Worm (Caenorhabditis elegans) whole organism, L4 larva: ENCODE measurements around the gene rps-18.

Experiments used
- D1046.2 ChIP-seq: fragments of 200-800 bp; sonication (Bioruptor generic); IDR thresholded peaks from 2 replicates; pipeline ENCODE4 v1.3.6; 2022; ENCODE audit warnings: missing genetic modification characterization, missing compliant biosample characterization
- F37D6.2 ChIP-seq: sonication (generic microtip); optimal IDR thresholded peaks from 2 replicates; lab custom pipeline; 2016; ENCODE audit warnings: mild to moderate bottlenecking, missing genetic modification characterization, missing compliant biosample characterization
- F44E2.7 ChIP-seq: fragments of 200-800 bp; sonication (Bioruptor generic); IDR thresholded peaks from 2 replicates; pipeline ENCODE4 v2.1.2; 2022; ENCODE audit warnings: missing genetic modification characterization, missing compliant biosample characterization
- R02D3.7 ChIP-seq: fragments of 150-350 bp; sonication (generic microtip); optimal IDR thresholded peaks from 3 replicates; lab custom pipeline; 2014; ENCODE audit warnings: missing biosample characterization, missing genetic modification characterization
- T26A8.4 ChIP-seq: fragments of 200-800 bp; sonication (Bioruptor generic); IDR thresholded peaks from 2 replicates; pipeline ENCODE4 v1.3.6; 2022; ENCODE audit warnings: missing genetic modification characterization, missing compliant biosample characterization
- Y48G9A.11 ChIP-seq: fragments of 200-800 bp; sonication (Bioruptor generic); IDR thresholded peaks from 2 replicates; pipeline ENCODE4 v1.3.6; 2022; ENCODE audit warnings: missing genetic modification reagents, missing genetic modification characterization, missing compliant biosample characterization
- aha-1 ChIP-seq: fragments of 150-350 bp; peaks from one replicate; lab custom pipeline; 2014; ENCODE audit warnings: missing biosample characterization, missing genetic modification characterization
- aly-2 ChIP-seq: sonication (generic microtip); optimal IDR thresholded peaks from 2 replicates; lab custom pipeline; 2018; ENCODE audit warnings: missing biosample characterization, missing genetic modification characterization
- ama-1 ChIP-seq: fragments of 150-350 bp; optimal IDR thresholded peaks from 2 replicates; lab custom pipeline; 2014; ENCODE audit warnings: inconsistent platforms, mixed read lengths
- ceh-20 ChIP-seq: fragments of 200-800 bp; sonication (Bioruptor generic); IDR thresholded peaks from 2 replicates; pipeline ENCODE4 v1.3.6; 2022; ENCODE audit warnings: missing genetic modification reagents, missing genetic modification characterization, missing compliant biosample characterization
- ceh-44 ChIP-seq: fragments of 200-800 bp; sonication (Bioruptor generic); IDR thresholded peaks from 2 replicates; pipeline ENCODE4 v1.3.6; 2022; ENCODE audit warnings: missing genetic modification reagents, missing genetic modification characterization, missing compliant biosample characterization
- cey-2 ChIP-seq: sonication (generic microtip); optimal IDR thresholded peaks from 3 replicates; lab custom pipeline; 2017; ENCODE audit warnings: missing genetic modification characterization, mild to moderate bottlenecking, missing compliant biosample characterization, antibody characterized with exemption, borderline replicate concordance; ENCODE audit not compliant: insufficient read depth
- ctbp-1 ChIP-seq: fragments of 200-800 bp; sonication (Bioruptor generic); IDR thresholded peaks from 2 replicates; pipeline ENCODE4 v1.3.6; 2022; ENCODE audit warnings: missing genetic modification reagents, missing genetic modification characterization, missing compliant biosample characterization
- daf-16 ChIP-seq, 3 experiments: sonication (generic microtip); optimal IDR thresholded peaks; 2 replicates each; lab custom pipeline; 2016 to 2017; ENCODE audit warnings: missing genetic modification characterization in 3 of 3, missing genetic modification reagents in 3 of 3, mild to moderate bottlenecking in 2 of 3, missing compliant biosample characterization in 2 of 3, missing biosample characterization in 1 of 3, moderate library complexity in 1 of 3
- daf-8 ChIP-seq: fragments of 200-800 bp; sonication (Bioruptor generic); IDR thresholded peaks from 2 replicates; pipeline ENCODE4 v1.3.6; 2022; ENCODE audit warnings: missing genetic modification characterization, missing compliant biosample characterization
- dmd-9 ChIP-seq: fragments of 200-800 bp; sonication (Bioruptor generic); IDR thresholded peaks from 2 replicates; pipeline ENCODE4 v1.3.6; 2022; ENCODE audit warnings: missing genetic modification reagents, missing genetic modification characterization, missing compliant biosample characterization
- dpl-1 ChIP-seq: fragments of 150-350 bp; optimal IDR thresholded peaks from 2 replicates; lab custom pipeline; 2014; ENCODE audit warnings: missing biosample characterization, missing genetic modification reagents, missing genetic modification characterization
- dve-1 ChIP-seq: sonication (generic microtip); optimal IDR thresholded peaks from 2 replicates; lab custom pipeline; 2017; ENCODE audit warnings: antibody characterized with exemption, mild to moderate bottlenecking, missing genetic modification characterization, missing compliant biosample characterization; ENCODE audit not compliant: insufficient read depth
- egl-43 ChIP-seq: fragments of 200-800 bp; sonication (Bioruptor generic); IDR thresholded peaks from 2 replicates; pipeline ENCODE4 v1.3.6; 2022; ENCODE audit warnings: missing genetic modification reagents, missing genetic modification characterization, missing compliant biosample characterization
- fkh-10 ChIP-seq: fragments of 150-350 bp; optimal IDR thresholded peaks from 2 replicates; lab custom pipeline; 2014; ENCODE audit warnings: missing biosample characterization, missing genetic modification reagents, missing genetic modification characterization
- fos-1 ChIP-seq: fragments of 150-350 bp; optimal IDR thresholded peaks from 2 replicates; lab custom pipeline; 2014; ENCODE audit warnings: missing biosample characterization, missing genetic modification characterization
- lim-7 ChIP-seq: fragments of 200-800 bp; sonication (Bioruptor generic); IDR thresholded peaks from 2 replicates; pipeline ENCODE4 v1.3.6; 2022; ENCODE audit warnings: missing genetic modification characterization, missing compliant biosample characterization
- lin-13 ChIP-seq: fragments of 150-350 bp; optimal IDR thresholded peaks from 2 replicates; lab custom pipeline; 2014; ENCODE audit warnings: missing biosample characterization, missing genetic modification reagents, missing genetic modification characterization
- lin-29 ChIP-seq: fragments of 200-800 bp; sonication (Bioruptor generic); IDR thresholded peaks from 2 replicates; pipeline ENCODE4 v1.3.6; 2022; ENCODE audit warnings: missing genetic modification reagents, missing genetic modification characterization, missing compliant biosample characterization
- lin-38 ChIP-seq: fragments of 200-800 bp; sonication (Bioruptor generic); IDR thresholded peaks from 2 replicates; pipeline ENCODE4 v1.3.6; 2022; ENCODE audit warnings: missing genetic modification reagents, missing genetic modification characterization, missing compliant biosample characterization
- lir-3 ChIP-seq: sonication (generic microtip); optimal IDR thresholded peaks from 2 replicates; lab custom pipeline; 2016; ENCODE audit warnings: mild to moderate bottlenecking, missing genetic modification characterization, missing compliant biosample characterization
- lsy-2 ChIP-seq, 2 experiments: fragments of 150-350 bp in 1 of 2; sonication (generic microtip) in 1 of 2; optimal IDR thresholded peaks; 2 replicates each; lab custom pipeline; 2014 to 2017; ENCODE audit warnings: missing biosample characterization in 2 of 2, missing genetic modification characterization in 2 of 2
- madf-5 ChIP-seq, 2 experiments: fragments of 200-800 bp; sonication (Bioruptor generic); IDR thresholded peaks; 2 replicates each; pipeline ENCODE4 v1.3.6; 2022; ENCODE audit warnings: missing compliant biosample characterization in 2 of 2, missing genetic modification characterization in 2 of 2
- madf-9 ChIP-seq: fragments of 200-800 bp; sonication (Bioruptor generic); conservative IDR thresholded peaks from 2 replicates; pipeline ENCODE4 v1.3.6; 2022; ENCODE audit warnings: missing genetic modification reagents, missing genetic modification characterization, missing compliant biosample characterization
- mdl-1 ChIP-seq, 2 experiments: fragments of 150-350 bp in 1 of 2; sonication (generic microtip) in 1 of 2; optimal IDR thresholded peaks; 2 replicates each; lab custom pipeline; 2014 to 2017; ENCODE audit warnings: missing biosample characterization in 2 of 2, missing genetic modification characterization in 2 of 2
- mdt-29 ChIP-seq: fragments of 200-800 bp; sonication (Bioruptor generic); IDR thresholded peaks from 2 replicates; pipeline ENCODE4 v1.3.6; 2022; ENCODE audit warnings: missing genetic modification reagents, missing genetic modification characterization, missing compliant biosample characterization
- mep-1 ChIP-seq: fragments of 150-350 bp; sonication (generic microtip); optimal IDR thresholded peaks from 3 replicates; lab custom pipeline; 2014; ENCODE audit warnings: missing biosample characterization, missing genetic modification characterization
- mes-2 ChIP-seq: sonication (generic microtip); optimal IDR thresholded peaks from 2 replicates; lab custom pipeline; 2016; ENCODE audit warnings: missing genotype, mild to moderate bottlenecking, missing genetic modification characterization, missing compliant biosample characterization; ENCODE audit not compliant: poor library complexity, severe bottlenecking
- mxl-3 ChIP-seq: fragments of 200-800 bp; sonication (Bioruptor generic); optimal IDR thresholded peaks from 2 replicates; lab custom pipeline; 2018; ENCODE audit warnings: mild to moderate bottlenecking, missing genetic modification characterization, missing compliant biosample characterization
- nhr-6 ChIP-seq: fragments of 150-350 bp; optimal IDR thresholded peaks from 2 replicates; lab custom pipeline; 2014; ENCODE audit warnings: missing biosample characterization, missing genetic modification characterization
- set-16 ChIP-seq: fragments of 200-800 bp; sonication (Bioruptor generic); IDR thresholded peaks from 2 replicates; pipeline ENCODE4 v1.3.6; 2022; ENCODE audit warnings: missing genetic modification reagents, missing genetic modification characterization, missing compliant biosample characterization
- snpc-4 ChIP-seq: fragments of 150-350 bp; optimal IDR thresholded peaks from 2 replicates; lab custom pipeline; 2014; ENCODE audit warnings: missing biosample characterization, missing genetic modification characterization
- tra-1 ChIP-seq: fragments of 200-800 bp; sonication (Bioruptor generic); IDR thresholded peaks from 2 replicates; pipeline ENCODE4 v1.3.6; 2022; ENCODE audit warnings: missing genetic modification reagents, missing genetic modification characterization, missing compliant biosample characterization
- unc-130 ChIP-seq: sonication (generic microtip); optimal IDR thresholded peaks from 2 replicates; lab custom pipeline; 2016; ENCODE audit warnings: missing genetic modification reagents, missing genetic modification characterization, missing compliant biosample characterization
- vab-7 ChIP-seq: fragments of 200-800 bp; sonication (Bioruptor generic); IDR thresholded peaks from 2 replicates; pipeline ENCODE4 v1.3.6; 2022; ENCODE audit warnings: missing genetic modification reagents, missing genetic modification characterization, missing compliant biosample characterization
- zfp-2 ChIP-seq: sonication (generic microtip); optimal IDR thresholded peaks from 2 replicates; lab custom pipeline; 2016; ENCODE audit warnings: mild to moderate bottlenecking, missing genetic modification characterization, missing compliant biosample characterization
- zfp-3 ChIP-seq: fragments of 200-800 bp; sonication (Bioruptor generic); conservative IDR thresholded peaks from 2 replicates; pipeline ENCODE4 v1.3.6; 2022; ENCODE audit warnings: missing genetic modification reagents, missing genetic modification characterization, missing compliant biosample characterization
- zip-11 ChIP-seq: fragments of 200-800 bp; sonication (Bioruptor generic); IDR thresholded peaks from 2 replicates; pipeline ENCODE4 v1.3.6; 2022; ENCODE audit warnings: missing genetic modification characterization, missing compliant biosample characterization
- ztf-11 ChIP-seq: fragments of 150-350 bp; optimal IDR thresholded peaks from 2 replicates; lab custom pipeline; 2014; ENCODE audit warnings: missing biosample characterization, missing genetic modification characterization

The rps-18 gene

ce11 chrIV:14793900-14794624 lies 31.4 kb upstream of the rps-18 start (continued):
- TF ChIP-seq tra-1 (GFP tag; lab: Robert Waterston, UW) (no peak), ctbp-1 (GFP tag; lab: Robert Waterston, UW) (0 out of 2 replicates have a peak, but pooled peaks have one; percentile 46), mdl-1 (tag; optimal IDR thresholded peaks at IDR 0.05; lab: Kevin White, UChicago) (peak; percentile 61 to 88), snpc-4 (no peak)
- TF ChIP-seq, all 104 proteins: peak for 38

- TF ChIP-seq mes-2 (tag; lab: Kevin White, UChicago) (peak; percentile 28), lin-38 (peak; percentile 23; the same call in 1 of the 2 replicates), ama-1 (lab: Kevin White, UChicago) (peak; percentile 29), T26A8.4 (0 out of 2 replicates have a peak, but pooled peaks have one; percentile 22), dve-1 (tag; lab: Kevin White, UChicago) (peak; percentile 13), F37D6.2 (tag; lab: Kevin White, UChicago) (no peak), zfp-3 (GFP tag; lab: Robert Waterston, UW) (0 out of 2 replicates have a peak, but pooled peaks have one; percentile 12), ceh-20 (GFP tag; lab: Robert Waterston, UW) (no peak), lim-7 (GFP tag; lab: Robert Waterston, UW) (0 out of 2 replicates have a peak, but pooled peaks have one; percentile 25), aha-1 (peak; percentile 85), lsy-2 (tag; optimal IDR thresholded peaks at IDR 0.05; lab: Kevin White, UChicago) (peak in 1 of 2 experiments; percentile 12), ceh-44 (GFP tag; lab: Robert Waterston, UW) (no peak)
Measured at ce11 chrIV:14795918-14796488, 29.5 kb upstream of the rps-18 start, which contains the start of gene coq-3. Gene coq-3 (minus strand): TSS chrIV:14796324.

DNA sequence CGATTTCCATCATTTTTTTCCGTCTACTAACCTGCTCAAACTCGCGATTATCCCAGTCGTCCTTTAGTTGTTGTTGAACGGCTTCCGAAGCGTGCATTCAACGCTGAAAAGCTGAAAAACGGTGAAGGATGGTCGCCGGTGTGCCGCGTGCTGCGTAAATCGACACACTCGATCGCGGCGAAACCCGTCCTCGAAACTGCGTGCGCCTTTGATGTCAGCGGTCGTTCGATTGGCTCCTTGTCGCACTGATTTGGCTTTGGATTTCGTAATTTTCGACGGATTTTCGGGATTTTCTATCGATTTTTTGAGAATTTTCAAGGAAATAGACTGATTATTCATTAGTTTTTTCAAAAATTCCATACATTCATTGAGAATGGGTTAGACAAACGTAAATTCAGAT lies 28.1 kb upstream of the rps-18 start, which contains the start of the genes Y57G11C.1147 and nuo-3:
Gene Y57G11C.1147, minus strand, starts transcription at position 161 of the 400 bp plus-strand sequence.
Gene nuo-3, minus strand, starts transcription at position 191 of the 400 bp plus-strand sequence.
- TF ChIP-seq mep-1 (tag; lab: Kevin White, UChicago): no peak
- TF ChIP-seq mdl-1 (tag; optimal IDR thresholded peaks at IDR 0.05; lab: Kevin White, UChicago): no peak
- peak in 1 of 2 experiments; percentile 8 for TF ChIP-seq lsy-2 (tag; optimal IDR thresholded peaks at IDR 0.05; lab: Kevin White, UChicago)
- TF ChIP-seq ceh-20 (GFP tag; lab: Robert Waterston, UW): no peak
- no peak for TF ChIP-seq vab-7 (GFP tag; lab: Robert Waterston, UW)
- peak; percentile 23 for TF ChIP-seq mxl-3 (GFP tag; lab: Kevin White, UChicago)
- no peak for TF ChIP-seq aly-2 (tag; lab: Kevin White, UChicago)
- no peak for TF ChIP-seq cey-2 (tag; lab: Kevin White, UChicago)
- TF ChIP-seq daf-8 (GFP tag; lab: Robert Waterston, UW): no peak
- no peak for TF ChIP-seq mdt-29 (GFP tag; lab: Robert Waterston, UW)
- no peak for TF ChIP-seq lin-13 (GFP tag; lab: Kevin White, UChicago)
- no peak for TF ChIP-seq dpl-1 (GFP tag; lab: Kevin White, UChicago)
- TF ChIP-seq ama-1 (lab: Kevin White, UChicago): peak; percentile 32
- no peak for TF ChIP-seq madf-5 (GFP tag; IDR thresholded peaks at IDR 0.05; lab: Robert Waterston, UW)
- peak; percentile 48 for TF ChIP-seq R02D3.7 (tag; lab: Kevin White, UChicago)
- TF ChIP-seq nhr-6 (tag; lab: Kevin White, UChicago): no peak
- no peak for TF ChIP-seq madf-9 (GFP tag; lab: Robert Waterston, UW)
- no peak for TF ChIP-seq daf-16 (GFP tag; optimal IDR thresholded peaks at IDR 0.05; lab: Kevin White, UChicago)
- peak; percentile 15 for TF ChIP-seq daf-16 (tag; optimal IDR thresholded peaks at IDR 0.05; lab: Kevin White, UChicago)
- TF ChIP-seq dmd-9: no peak
- TF ChIP-seq zip-11 (GFP tag; lab: Robert Waterston, UW): no peak
- no peak for TF ChIP-seq Y48G9A.11
- TF ChIP-seq unc-130 (GFP tag; lab: Kevin White, UChicago): no peak
- TF ChIP-seq fos-1: no peak
- TF ChIP-seq D1046.2 (GFP tag; lab: Robert Waterston, UW): no peak
- no peak for TF ChIP-seq fkh-10 (GFP tag; lab: Kevin White, UChicago)
- peak; percentile 38 for TF ChIP-seq mes-2 (tag; lab: Kevin White, UChicago)
- TF ChIP-seq ztf-11: no peak
- TF ChIP-seq zfp-2 (tag; lab: Kevin White, UChicago): no peak
- TF ChIP-seq lir-3 (tag; lab: Kevin White, UChicago): no peak
- peak; percentile 29; the same call in 1 of the 2 replicates for TF ChIP-seq set-16 (GFP tag; lab: Robert Waterston, UW)
- TF ChIP-seq lin-29 (GFP tag; lab: Robert Waterston, UW): no peak
- no peak for TF ChIP-seq F37D6.2 (tag; lab: Kevin White, UChicago)
- no peak for TF ChIP-seq egl-43 (GFP tag; lab: Robert Waterston, UW)
- TF ChIP-seq F44E2.7 (GFP tag; lab: Robert Waterston, UW): no peak
